Worm (Caenorhabditis elegans) whole organism, L2 larva: ENCODE results near the gene F14H12.17.

Source experiments
- R02D3.7 ChIP-seq: fragments of 150-350 bp; optimal IDR thresholded peaks from 2 replicates; lab custom pipeline; 2014; ENCODE audit warnings: missing biosample characterization, missing genetic modification characterization
- blmp-1 ChIP-seq: sonication (generic microtip); optimal IDR thresholded peaks from 2 replicates; lab custom pipeline; 2017; ENCODE audit warnings: missing genetic modification characterization, mild to moderate bottlenecking, missing compliant biosample characterization, antibody characterized with exemption, moderate library complexity; ENCODE audit not compliant: insufficient read depth
- fos-1 ChIP-seq: fragments of 150-350 bp; optimal IDR thresholded peaks from 2 replicates; lab custom pipeline; 2014; ENCODE audit warnings: missing biosample characterization, missing genetic modification characterization
- lin-39 ChIP-seq: fragments of 150-350 bp; optimal IDR thresholded peaks from 2 replicates; lab custom pipeline; 2014; ENCODE audit warnings: missing biosample characterization, missing genetic modification reagents, missing genetic modification characterization
- snpc-4 ChIP-seq: fragments of 150-350 bp; optimal IDR thresholded peaks from 2 replicates; lab custom pipeline; 2014; ENCODE audit warnings: missing biosample characterization, missing genetic modification characterization
- ztf-1 ChIP-seq: fragments of 200-800 bp; sonication (Bioruptor generic); conservative IDR thresholded peaks from 2 replicates; pipeline ENCODE4 v1.3.6; 2022; ENCODE audit warnings: missing genetic modification characterization, missing compliant biosample characterization

ce11 chrX:4363200-4363599 lies at the start of gene F14H12.17:
- TF ChIP-seq blmp-1 (tag; lab: Kevin White, UChicago) (no peak), ztf-1 (GFP tag; lab: Robert Waterston, UW) (no peak), R02D3.7 (tag; lab: Kevin White, UChicago) (no peak), lin-39 (no peak), fos-1 (no peak), snpc-4 (no peak)
